Worm (Caenorhabditis elegans): ENCODE results near the gene nos-2.

DNA sequence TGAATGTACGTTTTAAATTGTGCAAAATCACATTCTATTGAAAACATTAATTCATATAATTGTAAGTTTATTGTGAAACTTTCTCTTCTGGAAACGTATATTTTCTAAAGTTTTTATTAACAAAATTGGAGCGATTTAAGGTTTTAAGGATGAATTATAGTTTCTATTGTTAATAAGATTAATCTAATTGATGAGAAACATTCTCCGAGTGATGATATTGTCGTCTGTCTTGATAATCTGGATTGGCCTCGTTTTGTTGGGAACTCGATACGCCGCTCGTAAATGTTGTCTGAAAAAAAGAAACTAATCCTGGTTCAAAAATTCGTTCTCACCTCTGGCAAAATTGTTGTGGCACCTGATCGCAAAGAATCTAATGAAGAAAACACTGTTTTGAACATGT is 40.9 kb downstream of the nos-2 start:
- no peak for TF ChIP-seq tab-1 (GFP tag; IDR thresholded peaks at IDR 0.05)
- no peak for TF ChIP-seq klf-2 (GFP tag; conservative IDR thresholded peaks at IDR 0.05)
- TF ChIP-seq flt-1 (GFP tag; IDR thresholded peaks at IDR 0.05), result no peak
- no peak for TF ChIP-seq T22C8.4 (GFP tag; IDR thresholded peaks at IDR 0.05)
